Fruit fly (Drosophila melanogaster) whole organism, embryonic: ENCODE data around the gene CG32568.

Experiments
- Asciz ChIP-seq: fragments of 200-800 bp; sonication (Bioruptor generic); optimal IDR thresholded peaks from 2 replicates; lab custom pipeline; 2017; ENCODE audit warnings: missing biosample characterization, mild to moderate bottlenecking, missing genetic modification characterization, missing genetic modification reagents
- B-H2 ChIP-seq: fragments of 200-800 bp; sonication (Bioruptor generic); optimal IDR thresholded peaks from 2 replicates; lab custom pipeline; 2018; ENCODE audit warnings: missing biosample characterization, mild to moderate bottlenecking, missing genetic modification characterization
- BtbVII ChIP-seq: fragments of 200-800 bp; sonication (Bioruptor generic); optimal IDR thresholded peaks from 3 replicates; lab custom pipeline; 2017; ENCODE audit warnings: missing biosample characterization, mild to moderate bottlenecking, missing genetic modification characterization
- CG10209 ChIP-seq: fragments of 200-800 bp; sonication (Bioruptor generic); optimal IDR thresholded peaks from 3 replicates; lab custom pipeline; 2017; ENCODE audit warnings: missing biosample characterization, mild to moderate bottlenecking, missing genetic modification characterization, missing genetic modification reagents
- CG10274 ChIP-seq: fragments of 200-800 bp; sonication (Bioruptor generic); optimal IDR thresholded peaks from 3 replicates; lab custom pipeline; 2017; ENCODE audit warnings: missing biosample characterization, mild to moderate bottlenecking, missing genetic modification characterization
- CG10321 ChIP-seq: fragments of 200-800 bp; sonication (Bioruptor generic); IDR thresholded peaks from 2 replicates; pipeline ENCODE4 v1.3.6; 2022; ENCODE audit warnings: missing biosample characterization, missing genetic modification characterization
- CG10565 ChIP-seq: fragments of 200-800 bp; sonication (Bioruptor generic); optimal IDR thresholded peaks from 3 replicates; lab custom pipeline; 2016; ENCODE audit warnings: missing biosample characterization, mild to moderate bottlenecking, missing genetic modification characterization
- CG10979 ChIP-seq: fragments of 200-800 bp; sonication (Bioruptor generic); optimal IDR thresholded peaks from 2 replicates; lab custom pipeline; 2018; ENCODE audit warnings: missing biosample characterization, mild to moderate bottlenecking, missing genetic modification characterization, moderate library complexity
- CG11398 ChIP-seq: fragments of 200-800 bp; sonication (Bioruptor generic); optimal IDR thresholded peaks from 2 replicates; lab custom pipeline; 2016; ENCODE audit warnings: missing biosample characterization, missing genetic modification characterization
- CG13424 ChIP-seq: fragments of 200-800 bp; sonication (Bioruptor generic); optimal IDR thresholded peaks from 2 replicates; lab custom pipeline; 2019; ENCODE audit warnings: missing biosample characterization, mild to moderate bottlenecking, missing genetic modification characterization, moderate library complexity
- CG14441 ChIP-seq: fragments of 200-800 bp; sonication (Bioruptor generic); IDR thresholded peaks from 2 replicates; pipeline ENCODE4 v1.3.6; 2022; ENCODE audit warnings: missing biosample characterization, missing genetic modification characterization
- CG17829 ChIP-seq: fragments of 200-800 bp; optimal IDR thresholded peaks from 2 replicates; lab custom pipeline; 2019; ENCODE audit warnings: missing biosample characterization, mild to moderate bottlenecking, missing genetic modification characterization, moderate library complexity
- CG18476 ChIP-seq: fragments of 200-800 bp; sonication (Bioruptor generic); optimal IDR thresholded peaks from 2 replicates; lab custom pipeline; 2016; ENCODE audit warnings: missing biosample characterization, mild to moderate bottlenecking, missing genetic modification characterization
- CG2889 ChIP-seq: fragments of 200-800 bp; sonication (Bioruptor generic); IDR thresholded peaks from 3 replicates; pipeline ENCODE4 v1.3.6; 2022; ENCODE audit warnings: missing biosample characterization, missing genetic modification characterization
- CG30403 ChIP-seq: fragments of 200-800 bp; sonication (Bioruptor generic); optimal IDR thresholded peaks from 3 replicates; lab custom pipeline; 2016; ENCODE audit warnings: missing biosample characterization, missing genetic modification characterization
- CG33213 ChIP-seq: fragments of 200-800 bp; sonication (Bioruptor generic); optimal IDR thresholded peaks from 3 replicates; lab custom pipeline; 2016; ENCODE audit warnings: missing biosample characterization, missing genetic modification characterization
- CG33557 ChIP-seq: fragments of 200-800 bp; sonication (Bioruptor generic); optimal IDR thresholded peaks from 2 replicates; lab custom pipeline; 2019; ENCODE audit warnings: missing biosample characterization, mild to moderate bottlenecking, missing genetic modification characterization, moderate library complexity
- CG43689 ChIP-seq: fragments of 200-800 bp; sonication (Bioruptor generic); IDR thresholded peaks from 2 replicates; pipeline ENCODE4 v1.3.6; 2022; ENCODE audit warnings: missing biosample characterization, missing genetic modification characterization
- CG6854 ChIP-seq: fragments of 200-800 bp; sonication (Bioruptor generic); optimal IDR thresholded peaks from 3 replicates; lab custom pipeline; 2017; ENCODE audit warnings: missing biosample characterization, mild to moderate bottlenecking, missing genetic modification characterization
- CG7786 ChIP-seq: fragments of 200-800 bp; sonication (Bioruptor generic); optimal IDR thresholded peaks from 2 replicates; lab custom pipeline; 2016; ENCODE audit warnings: missing biosample characterization, missing genetic modification characterization
- CG7928 ChIP-seq: fragments of 200-800 bp; sonication (Bioruptor generic); optimal IDR thresholded peaks from 2 replicates; lab custom pipeline; 2017; ENCODE audit warnings: missing biosample characterization, mild to moderate bottlenecking, missing genetic modification characterization
- CG9437 ChIP-seq: fragments of 200-800 bp; sonication (Bioruptor generic); optimal IDR thresholded peaks from 2 replicates; lab custom pipeline; 2018; ENCODE audit warnings: missing biosample characterization, mild to moderate bottlenecking, missing genetic modification characterization
- CHES-1-like ChIP-seq: fragments of 200-800 bp; sonication (Bioruptor generic); optimal IDR thresholded peaks from 2 replicates; lab custom pipeline; 2016; ENCODE audit warnings: missing biosample characterization, missing genetic modification characterization
- D19A ChIP-seq: fragments of 200-800 bp; optimal IDR thresholded peaks from 3 replicates; lab custom pipeline; 2019; ENCODE audit warnings: missing biosample characterization, mild to moderate bottlenecking, missing genetic modification characterization, moderate library complexity
- Dfd ChIP-seq, 2 experiments: fragments of >200 bp; optimal IDR thresholded peaks; 2 replicates each; lab custom pipeline; 2017; ENCODE audit warnings: missing biosample characterization in 2 of 2, missing genetic modification characterization in 2 of 2
- E2f1 ChIP-seq: fragments of 200-800 bp; sonication (Bioruptor generic); IDR thresholded peaks from 2 replicates; pipeline ENCODE4 v1.3.6; 2022; ENCODE audit warnings: missing biosample characterization, missing genetic modification characterization
- Eip74EF ChIP-seq, 2 experiments: fragments of 200-800 bp in 1 of 2; fragments of >200 bp in 1 of 2; sonication (Bioruptor generic) in 1 of 2; optimal IDR thresholded peaks; 2 replicates each; lab custom pipeline; 2017 to 2019; ENCODE audit warnings: missing biosample characterization in 2 of 2, missing genetic modification characterization in 2 of 2, mild to moderate bottlenecking in 1 of 2, moderate library complexity in 1 of 2
- Ets97D ChIP-seq: fragments of 200-800 bp; sonication (Bioruptor generic); optimal IDR thresholded peaks from 3 replicates; lab custom pipeline; 2016; ENCODE audit warnings: missing biosample characterization, missing genetic modification characterization
- Gug ChIP-seq: fragments of 200-800 bp; sonication (Bioruptor generic); IDR thresholded peaks from 4 replicates; pipeline ENCODE4 v1.3.6; 2022; ENCODE audit warnings: missing biosample characterization, missing genetic modification characterization
- Myb ChIP-seq: fragments of 200-800 bp; sonication (Bioruptor generic); optimal IDR thresholded peaks from 2 replicates; lab custom pipeline; 2016; ENCODE audit warnings: missing biosample characterization, missing genetic modification characterization
- Nf-YC ChIP-seq: fragments of 200-800 bp; optimal IDR thresholded peaks from 3 replicates; lab custom pipeline; 2019; ENCODE audit warnings: missing biosample characterization, mild to moderate bottlenecking, missing genetic modification characterization, moderate library complexity
- Usf ChIP-seq: fragments of 200-800 bp; sonication (Bioruptor generic); optimal IDR thresholded peaks from 2 replicates; lab custom pipeline; 2017; ENCODE audit warnings: missing genotype, missing biosample characterization, missing genetic modification characterization
- Xrp1 ChIP-seq: fragments of 200-800 bp; sonication (Bioruptor generic); IDR thresholded peaks from 2 replicates; pipeline ENCODE4 v1.3.6; 2022; ENCODE audit warnings: missing biosample characterization, missing genetic modification characterization
- YL-1 ChIP-seq: fragments of 200-800 bp; sonication (Bioruptor generic); optimal IDR thresholded peaks from 3 replicates; lab custom pipeline; 2017; ENCODE audit warnings: missing biosample characterization, mild to moderate bottlenecking, missing genetic modification characterization
- aop ChIP-seq: fragments of 200-800 bp; sonication (Bioruptor generic); IDR thresholded peaks from 2 replicates; pipeline ENCODE4 v1.3.6; 2022; ENCODE audit warnings: missing biosample characterization, missing genetic modification characterization
- ato ChIP-seq: fragments of 200-800 bp; sonication (Bioruptor generic); IDR thresholded peaks from 2 replicates; pipeline ENCODE4 v1.3.6; 2022; ENCODE audit warnings: missing biosample characterization, missing genetic modification characterization; ENCODE audit not compliant: partially characterized antibody
- btn ChIP-seq: fragments of 200-800 bp; sonication (Bioruptor generic); optimal IDR thresholded peaks from 2 replicates; lab custom pipeline; 2016; ENCODE audit warnings: missing biosample characterization, missing genetic modification characterization
- chinmo ChIP-seq: fragments of 200-800 bp; sonication (Bioruptor generic); IDR thresholded peaks from 4 replicates; pipeline ENCODE4 v1.3.6; 2022; ENCODE audit warnings: missing biosample characterization, missing genetic modification characterization; ENCODE audit not compliant: partially characterized antibody
- chm ChIP-seq: fragments of 200-800 bp; sonication (Bioruptor generic); IDR thresholded peaks from 2 replicates; pipeline ENCODE4 v1.3.6; 2022; ENCODE audit warnings: missing biosample characterization, missing genetic modification characterization
- esg ChIP-seq: fragments of 200-800 bp; sonication (Bioruptor generic); conservative IDR thresholded peaks from 2 replicates; pipeline ENCODE4 v1.3.6; 2022; ENCODE audit warnings: missing biosample characterization, missing genetic modification characterization
- gsb-n ChIP-seq: fragments of 200-800 bp; sonication (Bioruptor generic); optimal IDR thresholded peaks from 3 replicates; lab custom pipeline; 2018; ENCODE audit warnings: missing biosample characterization, mild to moderate bottlenecking, missing genetic modification characterization
- hb ChIP-seq: fragments of 200-800 bp; sonication (Bioruptor generic); IDR thresholded peaks from 3 replicates; pipeline ENCODE4 v1.3.6; 2022; ENCODE audit warnings: missing biosample characterization, missing genetic modification characterization; ENCODE audit not compliant: partially characterized antibody
- ken ChIP-seq: fragments of 200-800 bp; sonication (Bioruptor generic); IDR thresholded peaks from 3 replicates; pipeline ENCODE4 v1.3.6; 2022; ENCODE audit warnings: missing biosample characterization, missing genetic modification characterization
- nau ChIP-seq: fragments of 200-800 bp; sonication (Bioruptor generic); optimal IDR thresholded peaks from 3 replicates; lab custom pipeline; 2017; ENCODE audit warnings: missing biosample characterization, mild to moderate bottlenecking, missing genetic modification characterization, missing genetic modification reagents
- pita ChIP-seq: fragments of 200-800 bp; sonication (Bioruptor generic); optimal IDR thresholded peaks from 2 replicates; lab custom pipeline; 2017; ENCODE audit warnings: missing biosample characterization, mild to moderate bottlenecking, missing genetic modification characterization
- psq ChIP-seq: fragments of 200-800 bp; sonication (Bioruptor generic); optimal IDR thresholded peaks from 2 replicates; lab custom pipeline; 2017; ENCODE audit warnings: missing biosample characterization, missing genetic modification characterization
- pum ChIP-seq: fragments of 200-800 bp; sonication (Bioruptor generic); optimal IDR thresholded peaks from 2 replicates; lab custom pipeline; 2016; ENCODE audit warnings: missing biosample characterization, missing genetic modification characterization
- run ChIP-seq: fragments of 200-800 bp; sonication (Bioruptor generic); optimal IDR thresholded peaks from 3 replicates; lab custom pipeline; 2018; ENCODE audit warnings: missing biosample characterization, mild to moderate bottlenecking, missing genetic modification characterization
- shn ChIP-seq: fragments of 200-800 bp; sonication (Bioruptor generic); optimal IDR thresholded peaks from 3 replicates; lab custom pipeline; 2016; ENCODE audit warnings: missing biosample characterization, missing genetic modification characterization
- so ChIP-seq: fragments of 200-800 bp; sonication (Bioruptor generic); IDR thresholded peaks from 3 replicates; pipeline ENCODE4 v1.3.6; 2022; ENCODE audit warnings: missing biosample characterization, missing genetic modification characterization
- tna ChIP-seq: fragments of 200-800 bp; sonication (Bioruptor generic); IDR thresholded peaks from 2 replicates; pipeline ENCODE4 v1.3.6; 2022; ENCODE audit warnings: missing biosample characterization, missing genetic modification characterization; ENCODE audit not compliant: partially characterized antibody

Gene CG32568

dm6 chrX:16691440-16691839, 49.3 kb upstream of the CG32568 start (continued):
- peak; percentile 61 for TF ChIP-seq psq (GFP tag; lab: Kevin White, UChicago)
- TF ChIP-seq chm (GFP tag; lab: Robert Waterston, UW), result peak; percentile 93
- peak; percentile 87 for TF ChIP-seq E2f1 (GFP tag; lab: Robert Waterston, UW)
- peak; percentile 86 for TF ChIP-seq so (GFP tag; lab: Robert Waterston, UW)
- TF ChIP-seq CG7786, result peak; percentile 81
- peak; percentile 71 for TF ChIP-seq CG33557 (GFP tag; lab: Kevin White, UChicago)
- peak; percentile 45 for TF ChIP-seq Usf (GFP tag; lab: Kevin White, UChicago)
- TF ChIP-seq D19A (tag; lab: Kevin White, UChicago), result peak; percentile 80
- peak; percentile 74 for TF ChIP-seq shn (GFP tag; lab: Kevin White, UChicago)
- peak; percentile 80 for TF ChIP-seq CG10209 (GFP tag; lab: Kevin White, UChicago)
- TF ChIP-seq CG11398 (GFP tag; lab: Kevin White, UChicago), result peak; percentile 84
- TF ChIP-seq btn (GFP tag; lab: Kevin White, UChicago), result peak; percentile 81
- TF ChIP-seq hb (GFP tag; lab: Robert Waterston, UW), result no peak
- peak; percentile 69 for TF ChIP-seq CHES-1-like
- no peak for TF ChIP-seq Dfd (GFP tag; optimal IDR thresholded peaks at IDR 0.05; lab: Kevin White, UChicago)
- TF ChIP-seq BtbVII (GFP tag; lab: Kevin White, UChicago), result peak; percentile 43
- TF ChIP-seq CG33213, result peak; percentile 79
- peak; percentile 85 for TF ChIP-seq CG13424 (tag; lab: Kevin White, UChicago)
- peak; percentile 81 for TF ChIP-seq pum (GFP tag; lab: Kevin White, UChicago)
- no peak for TF ChIP-seq pita
- TF ChIP-seq Eip74EF (GFP tag; optimal IDR thresholded peaks at IDR 0.05; lab: Kevin White, UChicago), result peak in 1 of 2 experiments; percentile 84
- no peak for TF ChIP-seq CG43689
- TF ChIP-seq CG2889 (GFP tag; lab: Robert Waterston, UW), result peak; percentile 84
- TF ChIP-seq aop (GFP tag; lab: Robert Waterston, UW), result peak; percentile 80
- peak; percentile 86 for TF ChIP-seq esg (GFP tag; lab: Robert Waterston, UW)
- peak; percentile 89 for TF ChIP-seq ken
- peak; percentile 87 for TF ChIP-seq CG10979 (tag; lab: Kevin White, UChicago)
- peak; percentile 65 for TF ChIP-seq run (tag; lab: Kevin White, UChicago)
- peak; percentile 85 for TF ChIP-seq Gug (GFP tag; lab: Robert Waterston, UW)
- TF ChIP-seq Asciz (GFP tag; lab: Kevin White, UChicago), result peak; percentile 82
- peak; percentile 90 for TF ChIP-seq gsb-n (tag; lab: Kevin White, UChicago)
- peak; percentile 1 for TF ChIP-seq Nf-YC
- peak; percentile 69 for TF ChIP-seq CG18476
- TF ChIP-seq Xrp1, result peak; percentile 91
- TF ChIP-seq CG10274 (GFP tag; lab: Kevin White, UChicago), result peak; percentile 47
- TF ChIP-seq CG6854 (GFP tag; lab: Kevin White, UChicago), result peak; percentile 18
- TF ChIP-seq YL-1 (GFP tag; lab: Kevin White, UChicago), result peak; percentile 1
- TF ChIP-seq CG14441 (GFP tag; lab: Robert Waterston, UW), result peak; percentile 89
- peak; percentile 1 for TF ChIP-seq CG7928 (GFP tag; lab: Kevin White, UChicago)
- peak; percentile 86 for TF ChIP-seq CG17829 (tag; lab: Kevin White, UChicago)
- peak; percentile 61 for TF ChIP-seq CG9437 (GFP tag; lab: Kevin White, UChicago)
- TF ChIP-seq chinmo, result no peak
- TF ChIP-seq ato (GFP tag; lab: Robert Waterston, UW), result no peak
- TF ChIP-seq Myb (GFP tag; lab: Kevin White, UChicago), result peak; percentile 64
- TF ChIP-seq tna, result no peak
- TF ChIP-seq CG30403, result peak; percentile 83
- TF ChIP-seq B-H2, result no peak
- peak; percentile 55; the same call in 1 of the 2 replicates for TF ChIP-seq CG10321
- TF ChIP-seq CG10565 (GFP tag; lab: Kevin White, UChicago), result peak; percentile 50
- TF ChIP-seq Ets97D (GFP tag; lab: Kevin White, UChicago), result peak; percentile 57
- peak; percentile 73 for TF ChIP-seq nau (GFP tag; lab: Kevin White, UChicago)
